Fruit fly (Drosophila melanogaster): ENCODE results near the gene CG6834.
A peak's percentile ranks its signal among the peaks of the same experiment; 100 is the strongest.

CG6834 gene

dm6 chr3R:11665925-11666687, 21.8 kb downstream of the CG6834 start (continued):
- TF ChIP-seq danr (GFP tag; IDR thresholded peaks at IDR 0.05) (no peak), CG13287 (GFP tag; IDR thresholded peaks at IDR 0.05; ENCODE audit: partially characterized antibody) (no peak), CG2199 (GFP tag; IDR thresholded peaks at IDR 0.05) (no peak), Dp (GFP tag; optimal IDR thresholded peaks at IDR 0.05) (no peak), Trl (optimal IDR thresholded peaks at IDR 0.05) (no peak), Trl (GFP tag; optimal IDR thresholded peaks at IDR 0.05) (no peak), CG5245 (GFP tag; optimal IDR thresholded peaks at IDR 0.05) (no peak), CG11695 (GFP tag; IDR thresholded peaks at IDR 0.05) (no peak), Xbp1 (GFP tag; optimal IDR thresholded peaks at IDR 0.05) (no peak), ftz-f1 (GFP tag; optimal IDR thresholded peaks at IDR 0.05) (peak; percentile 40), slou (GFP tag; optimal IDR thresholded peaks at IDR 0.05) (no peak), CG33557 (GFP tag; optimal IDR thresholded peaks at IDR 0.05) (no peak), CG6683 (GFP tag; optimal IDR thresholded peaks at IDR 0.05) (no peak), tup (GFP tag; optimal IDR thresholded peaks at IDR 0.05) (no peak), mirr (GFP tag; optimal IDR thresholded peaks at IDR 0.05) (peak; percentile 82), CG11504 (tag; optimal IDR thresholded peaks at IDR 0.05) (no peak), Hr78 (GFP tag; optimal IDR thresholded peaks at IDR 0.05) (peak in 1 of 2 experiments; percentile 63), fd96Cb (tag; optimal IDR thresholded peaks at IDR 0.05) (no peak), CG10959 (GFP tag; IDR thresholded peaks at IDR 0.05) (no peak), tio (GFP tag; optimal IDR thresholded peaks at IDR 0.05) (no peak), H15 (GFP tag; IDR thresholded peaks at IDR 0.05) (no peak), CG15011 (GFP tag; optimal IDR thresholded peaks at IDR 0.05) (no peak), Optix (GFP tag; IDR thresholded peaks at IDR 0.05) (no peak), Gug (GFP tag; IDR thresholded peaks at IDR 0.05) (no peak), Scr (GFP tag; IDR thresholded peaks at IDR 0.05; ENCODE audit: partially characterized antibody) (no peak), dysf (GFP tag; IDR thresholded peaks at IDR 0.05) (no peak), dmrt11E (tag; optimal IDR thresholded peaks at IDR 0.05) (no peak), Antp (GFP tag; optimal IDR thresholded peaks at IDR 0.05) (no peak), CG10979 (tag; optimal IDR thresholded peaks at IDR 0.05) (no peak), wdn (GFP tag; IDR thresholded peaks at IDR 0.05) (no peak), Bteb2 (GFP tag; optimal IDR thresholded peaks at IDR 0.05) (no peak), CG11398 (GFP tag; optimal IDR thresholded peaks at IDR 0.05) (no peak), Dek (tag; optimal IDR thresholded peaks at IDR 0.05) (peak; percentile 41), Taf1 (GFP tag; IDR thresholded peaks at IDR 0.05) (no peak), Mad (GFP tag; optimal IDR thresholded peaks at IDR 0.05) (no peak), CG12236 (GFP tag; optimal IDR thresholded peaks at IDR 0.05) (no peak), tgo (GFP tag; IDR thresholded peaks at IDR 0.05) (no peak), tna (GFP tag; IDR thresholded peaks at IDR 0.05; ENCODE audit: partially characterized antibody) (no peak), dpn (GFP tag; optimal IDR thresholded peaks at IDR 0.05) (no peak), chinmo (GFP tag; IDR thresholded peaks at IDR 0.05; ENCODE audit: partially characterized antibody) (no peak), hth (optimal IDR thresholded peaks at IDR 0.05) (no peak), trh (GFP tag; optimal IDR thresholded peaks at IDR 0.05) (no peak), Hand (GFP tag; optimal IDR thresholded peaks at IDR 0.05) (no peak), salm (tag; optimal IDR thresholded peaks at IDR 0.05) (no peak), CG12104 (GFP tag; optimal IDR thresholded peaks at IDR 0.05) (no peak), Med (GFP tag) (no peak), caup (GFP tag; optimal IDR thresholded peaks at IDR 0.05; ENCODE audit: severe bottlenecking) (peak; percentile 36), p53 (GFP tag; optimal IDR thresholded peaks at IDR 0.05) (no peak), dan (GFP tag; IDR thresholded peaks at IDR 0.05) (no peak), CG18262 (tag; optimal IDR thresholded peaks at IDR 0.05) (no peak)
